Fruit fly (Drosophila melanogaster): Measurements from ENCODE around the gene CG7342.

The CG7342 gene

DNA sequence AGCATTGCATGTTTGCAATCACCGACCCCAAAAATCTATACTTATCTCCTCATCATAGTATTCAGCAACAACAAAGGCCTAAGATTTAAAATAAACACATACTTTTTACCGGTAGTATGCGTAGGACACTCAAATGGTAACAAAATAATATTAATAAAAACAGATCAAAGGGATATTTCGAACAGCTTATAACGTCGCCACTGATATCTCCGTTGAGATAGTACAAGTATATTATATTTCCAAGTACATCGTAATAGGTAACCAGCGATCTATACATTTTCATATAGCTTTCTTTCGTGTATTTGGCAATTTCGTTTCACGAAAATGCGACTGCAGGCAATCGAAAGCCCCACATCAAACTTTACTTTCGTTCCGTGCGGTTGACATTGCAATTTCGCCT is at the start of gene CG7342:
TSS of gene CG7342 (plus strand) at position 380 of the 400 bp plus-strand sequence.
- TF ChIP-seq Dll (optimal IDR thresholded peaks at IDR 0.05) (no peak), EcR (GFP tag; optimal IDR thresholded peaks at IDR 0.05) (no peak), pan (optimal IDR thresholded peaks at IDR 0.05) (no peak), CG8478 (optimal IDR thresholded peaks at IDR 0.05) (no peak), psq (optimal IDR thresholded peaks at IDR 0.05) (no peak), usp (GFP tag; optimal IDR thresholded peaks at IDR 0.05) (no peak)

DNA sequence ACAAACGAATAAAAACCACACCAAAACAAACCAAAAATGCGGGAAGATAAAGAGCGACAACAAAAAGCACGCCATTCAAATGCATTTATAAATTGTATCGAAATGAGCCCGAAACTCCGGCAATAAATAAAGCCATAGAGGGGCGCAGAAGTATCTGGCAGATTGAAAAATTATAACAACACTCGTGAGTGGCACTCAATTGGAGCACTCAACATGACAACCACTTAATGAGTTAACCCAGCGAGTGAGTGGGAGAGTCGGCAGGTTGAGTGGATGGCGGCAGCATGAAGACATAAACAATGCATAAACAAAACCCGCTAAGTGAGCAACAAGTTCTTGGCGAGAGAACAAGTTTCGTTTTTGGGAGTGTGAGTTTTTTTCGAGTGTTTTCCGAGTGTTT is 34.4 kb upstream of the CG7342 start:
- TF ChIP-seq CG8478 (optimal IDR thresholded peaks at IDR 0.05) (no peak), usp (GFP tag; optimal IDR thresholded peaks at IDR 0.05) (no peak), psq (optimal IDR thresholded peaks at IDR 0.05) (no peak), Dll (optimal IDR thresholded peaks at IDR 0.05) (no peak), pan (optimal IDR thresholded peaks at IDR 0.05) (no peak), EcR (GFP tag; optimal IDR thresholded peaks at IDR 0.05) (no peak)

DNA sequence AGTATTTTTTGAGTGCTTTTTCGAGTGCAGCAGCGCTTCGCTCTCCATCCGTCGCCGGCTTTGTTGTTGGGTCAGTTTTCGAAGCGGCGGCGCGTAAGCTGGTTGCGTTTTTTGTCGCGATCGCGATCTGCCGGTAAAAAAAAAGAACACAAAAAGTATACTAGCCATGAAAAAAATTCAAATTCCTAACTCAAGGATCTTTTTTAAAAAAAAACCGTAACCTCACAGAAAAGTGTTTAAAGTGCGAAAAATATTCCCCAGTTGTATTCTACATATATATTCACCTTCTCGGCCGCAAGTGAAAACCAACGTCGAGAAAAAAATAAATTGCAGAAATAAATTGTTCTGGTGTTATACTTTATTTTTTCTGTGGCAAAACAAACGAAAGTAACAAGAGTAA is 34.0 kb upstream of the CG7342 start:
- no peak for TF ChIP-seq CG8478 (optimal IDR thresholded peaks at IDR 0.05)
- no peak for TF ChIP-seq EcR (GFP tag; optimal IDR thresholded peaks at IDR 0.05)
- TF ChIP-seq usp (GFP tag; optimal IDR thresholded peaks at IDR 0.05), result no peak
- no peak for TF ChIP-seq psq (optimal IDR thresholded peaks at IDR 0.05)
- no peak for TF ChIP-seq Dll (optimal IDR thresholded peaks at IDR 0.05)

DNA sequence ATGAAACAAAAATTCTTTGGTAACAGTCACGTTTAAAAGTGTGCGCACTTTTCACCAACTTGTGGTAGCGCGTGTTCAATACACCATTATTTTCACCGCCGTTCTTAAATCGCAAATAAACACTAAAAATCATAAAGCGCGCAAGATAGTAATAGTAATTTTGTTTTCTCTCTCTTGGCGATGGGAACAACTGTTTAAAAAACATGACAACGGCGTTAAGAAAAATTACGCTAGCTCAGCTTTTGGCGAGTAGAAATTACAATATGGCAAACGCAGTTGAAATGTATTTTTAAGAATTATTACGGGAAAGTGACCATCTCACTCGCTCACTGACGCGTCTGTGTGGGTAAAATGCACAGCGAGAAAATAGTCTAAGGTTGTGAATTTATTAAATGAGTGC is 33.5 kb upstream of the CG7342 start:
- TF ChIP-seq EcR (GFP tag; optimal IDR thresholded peaks at IDR 0.05), result no peak
- no peak for TF ChIP-seq psq (optimal IDR thresholded peaks at IDR 0.05)
- TF ChIP-seq pan (optimal IDR thresholded peaks at IDR 0.05), result no peak
- TF ChIP-seq CG8478 (optimal IDR thresholded peaks at IDR 0.05), result no peak
- TF ChIP-seq Dll (optimal IDR thresholded peaks at IDR 0.05), result no peak

DNA sequence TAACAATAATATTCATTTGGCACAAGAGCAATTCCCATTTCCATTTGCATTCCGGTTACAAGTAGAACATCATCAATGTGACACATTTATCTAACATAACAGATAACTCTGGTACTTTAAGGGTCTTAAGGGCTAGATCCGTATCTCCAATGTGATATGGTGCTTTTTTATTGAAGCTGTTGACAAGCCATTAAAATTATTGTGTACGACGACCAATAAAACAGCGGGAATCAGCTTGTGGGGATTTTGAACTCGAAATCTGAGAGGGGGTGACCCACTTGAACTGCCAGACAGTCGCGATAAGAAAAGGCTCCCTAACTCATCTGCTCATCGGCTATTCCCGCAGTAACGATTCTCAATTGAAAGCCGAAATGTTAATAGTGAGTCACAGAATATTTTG is 32.0 kb upstream of the CG7342 start:
- TF ChIP-seq psq (optimal IDR thresholded peaks at IDR 0.05) (no peak), pan (optimal IDR thresholded peaks at IDR 0.05) (no peak), EcR (GFP tag; optimal IDR thresholded peaks at IDR 0.05) (no peak), usp (GFP tag; optimal IDR thresholded peaks at IDR 0.05) (no peak), CG8478 (optimal IDR thresholded peaks at IDR 0.05) (no peak), Dll (optimal IDR thresholded peaks at IDR 0.05) (no peak)

DNA sequence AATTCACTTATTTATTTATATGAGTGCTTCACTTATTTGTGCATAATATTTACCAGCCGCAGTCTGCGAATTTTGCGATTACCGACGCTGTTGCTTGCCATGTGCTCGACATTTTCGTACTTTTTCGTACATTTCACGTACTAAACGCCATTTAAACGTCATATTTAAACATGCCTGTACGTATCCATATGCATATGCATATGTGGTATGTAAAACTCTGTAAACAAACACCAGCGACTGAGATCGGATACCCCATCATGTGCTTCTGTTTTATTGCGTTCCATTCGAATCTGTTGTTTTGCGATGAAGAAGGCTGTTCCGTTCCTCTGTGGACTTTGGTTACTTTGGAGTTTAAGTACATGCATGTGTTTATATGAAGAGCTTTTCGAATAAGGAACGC is 31.2 kb upstream of the CG7342 start:
- TF ChIP-seq CG8478 (optimal IDR thresholded peaks at IDR 0.05) (no peak), EcR (GFP tag; optimal IDR thresholded peaks at IDR 0.05) (no peak), pan (optimal IDR thresholded peaks at IDR 0.05) (no peak), usp (GFP tag; optimal IDR thresholded peaks at IDR 0.05) (no peak), Dll (optimal IDR thresholded peaks at IDR 0.05) (no peak), psq (optimal IDR thresholded peaks at IDR 0.05) (no peak)

DNA sequence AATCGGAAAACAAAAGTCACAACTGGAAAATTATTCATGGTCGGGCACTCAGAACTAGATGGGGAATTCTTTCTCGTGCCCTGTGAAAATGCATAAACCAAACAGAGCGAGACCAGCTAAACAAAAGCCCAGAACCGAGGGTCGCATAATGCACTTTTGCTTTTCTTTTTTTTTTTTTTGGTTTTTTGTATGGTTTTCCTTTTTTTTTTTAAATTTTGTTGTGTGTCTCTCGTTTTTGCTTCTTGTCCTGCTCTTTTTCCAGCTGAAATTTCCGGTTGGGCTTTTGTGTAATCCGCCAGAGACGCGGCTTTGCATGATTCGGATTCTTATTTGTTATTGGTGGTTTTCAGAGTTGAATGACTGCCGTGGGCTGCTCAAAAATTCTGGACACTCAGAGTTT is 21.3 kb upstream of the CG7342 start:
- TF ChIP-seq Dll (optimal IDR thresholded peaks at IDR 0.05) (no peak), EcR (GFP tag; optimal IDR thresholded peaks at IDR 0.05) (no peak)

DNA sequence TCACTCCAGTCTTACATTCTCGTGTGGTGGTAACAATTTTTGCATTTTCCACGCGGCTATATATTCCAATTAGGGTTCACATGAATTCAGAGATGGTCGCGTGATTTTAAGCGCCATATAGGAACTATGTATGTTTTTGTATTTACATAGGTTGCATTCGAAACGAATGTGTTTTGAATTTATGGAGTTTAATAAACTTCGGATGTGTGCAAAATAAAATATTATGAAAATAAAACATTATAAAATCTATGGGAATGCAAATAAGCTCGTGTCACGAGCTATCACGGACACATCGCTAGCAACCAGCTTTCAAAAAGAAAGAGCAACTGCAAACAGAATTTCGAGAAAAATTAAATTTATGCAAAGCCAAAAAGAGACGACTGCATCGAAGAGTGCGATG is 19.9 kb upstream of the CG7342 start:
- TF ChIP-seq pan (optimal IDR thresholded peaks at IDR 0.05) (no peak), CG8478 (optimal IDR thresholded peaks at IDR 0.05) (no peak), EcR (GFP tag; optimal IDR thresholded peaks at IDR 0.05) (no peak), usp (GFP tag; optimal IDR thresholded peaks at IDR 0.05) (no peak), psq (optimal IDR thresholded peaks at IDR 0.05) (no peak), Dll (optimal IDR thresholded peaks at IDR 0.05) (no peak)

DNA sequence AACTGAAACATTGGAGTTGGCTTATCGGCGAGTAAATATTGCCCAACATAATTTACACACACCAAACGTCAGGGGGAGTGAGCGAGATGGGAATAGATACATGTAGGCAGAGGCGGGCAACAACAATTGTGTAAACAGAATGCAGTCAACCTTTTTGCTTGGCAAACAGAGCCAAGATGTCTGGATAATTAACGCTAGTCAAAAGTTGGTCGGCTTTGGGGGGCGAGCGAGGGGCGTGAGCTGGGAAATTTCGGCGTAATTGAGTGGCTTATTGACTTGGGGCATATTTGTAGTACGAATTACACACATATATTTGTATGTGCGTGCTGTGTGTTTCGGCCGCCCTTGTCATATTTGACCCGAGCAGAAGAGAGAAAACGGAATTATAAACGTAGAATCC is 18.4 kb upstream of the CG7342 start:
- TF ChIP-seq EcR (GFP tag; optimal IDR thresholded peaks at IDR 0.05) (no peak), Dll (optimal IDR thresholded peaks at IDR 0.05) (no peak), psq (optimal IDR thresholded peaks at IDR 0.05) (no peak), pan (optimal IDR thresholded peaks at IDR 0.05) (no peak), CG8478 (optimal IDR thresholded peaks at IDR 0.05) (no peak), usp (GFP tag; optimal IDR thresholded peaks at IDR 0.05) (no peak)

DNA sequence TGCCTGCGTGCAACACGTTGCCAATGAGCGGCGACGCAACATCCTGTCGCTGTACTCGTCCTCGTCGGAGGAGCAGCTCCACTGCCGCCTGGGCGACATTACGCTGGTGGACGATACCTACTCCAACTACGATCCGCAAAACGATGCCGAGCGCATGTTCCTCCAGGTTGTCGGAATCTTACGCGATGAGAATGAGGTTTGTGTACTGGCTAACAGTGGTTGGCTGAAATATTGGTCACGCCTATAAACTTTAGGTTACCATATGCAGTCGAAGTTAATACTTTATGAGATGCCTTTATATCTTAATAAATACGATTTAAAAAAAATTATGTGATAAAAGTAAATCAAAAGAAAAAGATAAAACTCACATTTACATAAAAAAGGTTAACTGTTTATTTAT is 16.9 kb upstream of the CG7342 start:
- TF ChIP-seq CG8478 (optimal IDR thresholded peaks at IDR 0.05), result no peak
- no peak for TF ChIP-seq pan (optimal IDR thresholded peaks at IDR 0.05)
- TF ChIP-seq EcR (GFP tag; optimal IDR thresholded peaks at IDR 0.05), result no peak
- no peak for TF ChIP-seq psq (optimal IDR thresholded peaks at IDR 0.05)
- no peak for TF ChIP-seq Dll (optimal IDR thresholded peaks at IDR 0.05)
- TF ChIP-seq usp (GFP tag; optimal IDR thresholded peaks at IDR 0.05), result no peak

DNA sequence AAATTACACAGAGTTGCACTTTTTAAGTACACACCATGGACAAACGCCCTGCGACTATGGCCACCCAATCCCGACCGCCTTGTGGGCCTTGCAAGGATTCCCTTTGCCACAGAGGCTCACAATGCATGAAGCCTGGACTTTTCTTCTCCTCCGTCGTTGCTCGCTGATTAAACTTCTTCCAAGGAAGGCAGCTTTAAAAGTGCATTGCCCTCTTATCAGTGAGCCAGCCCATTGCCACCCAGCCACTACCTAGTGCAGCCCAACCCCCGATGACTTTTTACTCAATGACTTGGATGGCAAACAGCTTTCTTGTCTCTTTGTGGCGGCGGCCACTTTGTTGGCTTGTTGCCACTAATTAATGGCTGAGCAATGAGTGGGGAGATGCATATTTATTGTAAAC is 15.5 kb upstream of the CG7342 start:
- TF ChIP-seq Dll (optimal IDR thresholded peaks at IDR 0.05) (no peak), CG8478 (optimal IDR thresholded peaks at IDR 0.05) (no peak), usp (GFP tag; optimal IDR thresholded peaks at IDR 0.05) (no peak), EcR (GFP tag; optimal IDR thresholded peaks at IDR 0.05) (no peak), psq (optimal IDR thresholded peaks at IDR 0.05) (no peak), pan (optimal IDR thresholded peaks at IDR 0.05) (no peak)

DNA sequence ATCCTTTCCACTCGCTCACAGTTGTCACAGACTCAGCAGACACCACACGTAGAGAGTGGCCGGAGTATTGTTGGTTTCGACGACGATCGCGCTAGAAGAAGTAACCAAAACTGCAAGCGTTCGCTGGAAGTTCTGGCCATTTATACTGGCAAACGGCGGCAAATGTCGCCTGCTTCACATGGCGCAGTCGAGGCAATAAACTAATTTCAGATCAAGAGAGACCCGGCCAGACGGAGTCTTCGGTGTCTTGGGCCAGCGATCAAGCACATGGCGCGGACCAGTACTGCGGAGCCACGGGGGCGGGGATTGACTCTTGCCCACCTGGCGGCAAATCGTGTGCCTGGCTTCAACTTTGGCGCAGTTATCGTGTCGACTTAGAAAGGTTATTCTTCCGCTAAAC is 4.3 kb upstream of the CG7342 start, which contains the start of gene Cpr92A:
TSS of gene Cpr92A (minus strand) at position 101 of the 400 bp plus-strand sequence.
- TF ChIP-seq CG8478 (optimal IDR thresholded peaks at IDR 0.05), result no peak
- no peak for TF ChIP-seq psq (optimal IDR thresholded peaks at IDR 0.05)
- no peak for TF ChIP-seq pan (optimal IDR thresholded peaks at IDR 0.05)
- TF ChIP-seq Dll (optimal IDR thresholded peaks at IDR 0.05), result no peak
- no peak for TF ChIP-seq EcR (GFP tag; optimal IDR thresholded peaks at IDR 0.05)
- no peak for TF ChIP-seq usp (GFP tag; optimal IDR thresholded peaks at IDR 0.05)

DNA sequence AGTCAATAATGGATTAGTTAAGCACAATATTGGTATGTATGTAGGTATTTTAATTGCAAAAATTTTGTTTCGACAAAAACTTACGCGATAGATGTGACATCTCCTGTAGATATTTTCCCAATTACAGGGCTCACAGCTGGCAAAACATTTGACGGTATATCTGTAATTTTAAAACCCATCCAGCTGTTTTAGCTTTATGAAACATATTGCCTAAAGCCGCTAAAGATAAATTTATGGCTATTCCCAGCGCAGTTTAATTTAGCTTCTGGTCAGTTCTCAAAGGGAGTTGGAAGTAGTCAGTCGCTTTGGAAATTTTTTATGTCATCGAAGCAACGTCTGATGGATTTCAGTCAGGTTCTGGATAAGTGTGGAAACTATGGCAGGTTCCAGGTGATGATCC is 2.8 kb upstream of the CG7342 start, which contains the start of gene CG7333:
TSS of gene CG7333 (plus strand) at position 301 of the 400 bp plus-strand sequence.
- TF ChIP-seq usp (GFP tag; optimal IDR thresholded peaks at IDR 0.05) (no peak), pan (optimal IDR thresholded peaks at IDR 0.05) (no peak), Dll (optimal IDR thresholded peaks at IDR 0.05) (no peak), CG8478 (optimal IDR thresholded peaks at IDR 0.05) (no peak), psq (optimal IDR thresholded peaks at IDR 0.05) (no peak), EcR (GFP tag; optimal IDR thresholded peaks at IDR 0.05) (no peak)

All from whole organism.